Worm (Caenorhabditis elegans) whole organism, young adult: ENCODE measurements around the gene R09H10.5.

ENCODE experiments used
- F55B11.4 ChIP-seq: sonication (generic microtip); optimal IDR thresholded peaks from 2 replicates; lab custom pipeline; 2016; ENCODE audit warnings: missing compliant biosample characterization, missing genetic modification characterization, borderline replicate concordance; ENCODE audit not compliant: insufficient read depth
- attf-3 ChIP-seq: fragments of 200-800 bp; sonication (Bioruptor generic); conservative IDR thresholded peaks from 2 replicates; pipeline ENCODE4 v1.3.6; 2022; ENCODE audit warnings: missing genetic modification reagents, missing genetic modification characterization, missing compliant biosample characterization
- bed-1 ChIP-seq: fragments of 200-800 bp; sonication (Bioruptor generic); IDR thresholded peaks from 2 replicates; pipeline ENCODE4 v1.3.6; 2022; ENCODE audit warnings: missing genetic modification reagents, missing genetic modification characterization, missing compliant biosample characterization
- madf-10 ChIP-seq: sonication (generic microtip); optimal IDR thresholded peaks from 2 replicates; lab custom pipeline; 2016; ENCODE audit warnings: mild to moderate bottlenecking, missing genetic modification characterization, missing compliant biosample characterization
- nhr-120 ChIP-seq: fragments of 200-800 bp; sonication (Bioruptor generic); IDR thresholded peaks from 2 replicates; pipeline ENCODE4 v1.3.6; 2022; ENCODE audit warnings: missing genetic modification characterization, missing compliant biosample characterization
- repo-1 ChIP-seq: sonication (generic microtip); optimal IDR thresholded peaks from 2 replicates; lab custom pipeline; 2017; ENCODE audit warnings: mild to moderate bottlenecking, missing genetic modification characterization, missing compliant biosample characterization
- snpc-4 ChIP-seq, 5 experiments: fragments of 150-350 bp in 1 of 5; sonication (generic microtip) in 4 of 5; optimal IDR thresholded peaks; 2 replicates each; lab custom pipeline; 2014 to 2018; ENCODE audit warnings: missing genetic modification characterization in 5 of 5, missing biosample characterization in 3 of 5, antibody characterized with exemption in 2 of 5, mild to moderate bottlenecking in 2 of 5, missing compliant biosample characterization in 2 of 5, missing genotype in 2 of 5, moderate library complexity in 2 of 5, missing genetic modification reagents in 1 of 5
- unc-62 ChIP-seq: fragments of 150-350 bp; optimal IDR thresholded peaks from 2 replicates; lab custom pipeline; 2014; ENCODE audit warnings: missing biosample characterization, missing genetic modification reagents, missing genetic modification characterization

DNA sequence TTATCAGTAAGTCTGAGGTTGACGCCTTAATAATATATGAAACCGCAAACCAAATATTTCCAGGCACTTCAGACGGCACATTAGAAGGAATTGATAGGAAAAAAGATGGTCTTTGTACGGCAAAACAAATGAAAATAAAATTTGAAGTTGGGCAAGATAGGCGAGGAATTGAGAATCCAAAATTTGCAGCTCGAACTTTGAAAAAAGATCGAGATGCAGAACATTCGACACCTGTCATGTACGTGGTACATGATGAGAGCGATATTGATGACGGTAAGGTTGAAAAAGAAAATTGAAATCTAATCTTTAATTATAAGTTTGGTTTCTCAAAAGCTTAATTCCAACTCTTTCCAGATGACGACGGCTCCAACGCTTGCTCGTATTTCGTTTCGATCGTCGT, 51.0 kb downstream of the R09H10.5 start:
- TF ChIP-seq snpc-4 (GFP tag; optimal IDR thresholded peaks at IDR 0.05; lab: Kevin White, UChicago) (no peak), snpc-4 (tag; optimal IDR thresholded peaks at IDR 0.05; lab: Kevin White, UChicago) (no peak), F55B11.4 (tag; lab: Kevin White, UChicago) (no peak), attf-3 (GFP tag; lab: Robert Waterston, UW) (no peak), bed-1 (GFP tag; lab: Robert Waterston, UW) (no peak), unc-62 (GFP tag; lab: Kevin White, UChicago) (no peak), madf-10 (no peak), nhr-120 (GFP tag; lab: Robert Waterston, UW) (no peak), repo-1 (tag; lab: Kevin White, UChicago) (no peak)
